Worm (Caenorhabditis elegans): ENCODE measurements around the gene Y113G7B.12.

Gene Y113G7B.12

ce11 chrV:20163105-20163449, 49.4 kb downstream of the Y113G7B.12 start:
- TF ChIP-seq blmp-1 (tag; optimal IDR thresholded peaks at IDR 0.05) (no peak), mep-1 (tag; optimal IDR thresholded peaks at IDR 0.05) (no peak), lin-13 (tag; optimal IDR thresholded peaks at IDR 0.05) (no peak), unc-39 (tag; optimal IDR thresholded peaks at IDR 0.05) (no peak), ztf-11 (tag; optimal IDR thresholded peaks at IDR 0.05) (no peak), mls-2 (tag; optimal IDR thresholded peaks at IDR 0.05) (no peak), sptf-1 (tag; optimal IDR thresholded peaks at IDR 0.05) (no peak), sem-2 (GFP tag; optimal IDR thresholded peaks at IDR 0.05) (no peak), pha-4 (tag; optimal IDR thresholded peaks at IDR 0.05) (no peak), ham-2 (GFP tag; optimal IDR thresholded peaks at IDR 0.05) (no peak), bed-3 (GFP tag; optimal IDR thresholded peaks at IDR 0.05) (no peak)

ce11 chrV:20162290-20163104, 50.0 kb downstream of the Y113G7B.12 start:
- TF ChIP-seq pha-4 (tag; optimal IDR thresholded peaks at IDR 0.05) (no peak), ceh-43 (GFP tag; optimal IDR thresholded peaks at IDR 0.05) (no peak), drap-1 (GFP tag; optimal IDR thresholded peaks at IDR 0.05) (no peak), blmp-1 (tag; optimal IDR thresholded peaks at IDR 0.05) (no peak), tbx-8 (GFP tag; optimal IDR thresholded peaks at IDR 0.05) (no peak), elt-1 (tag; optimal IDR thresholded peaks at IDR 0.05; ENCODE audit: borderline replicate concordance, insufficient read depth) (no peak), lin-32 (GFP tag; optimal IDR thresholded peaks at IDR 0.05) (no peak), ceh-83 (GFP tag; optimal IDR thresholded peaks at IDR 0.05) (no peak), nhr-2 (tag; optimal IDR thresholded peaks at IDR 0.05) (no peak), sem-2 (GFP tag; optimal IDR thresholded peaks at IDR 0.05) (no peak)

- TF ChIP-seq ztf-11 (tag; optimal IDR thresholded peaks at IDR 0.05) (no peak), ham-2 (GFP tag; optimal IDR thresholded peaks at IDR 0.05) (no peak), sem-2 (GFP tag; optimal IDR thresholded peaks at IDR 0.05) (no peak), ceh-43 (GFP tag; optimal IDR thresholded peaks at IDR 0.05) (no peak), unc-39 (tag; optimal IDR thresholded peaks at IDR 0.05) (no peak), snpc-4 (tag; optimal IDR thresholded peaks at IDR 0.05) (no peak), flh-1 (GFP tag; optimal IDR thresholded peaks at IDR 0.05) (no peak), ces-1 (GFP tag; optimal IDR thresholded peaks at IDR 0.05) (no peak), lin-13 (tag; optimal IDR thresholded peaks at IDR 0.05) (no peak), elt-1 (tag; optimal IDR thresholded peaks at IDR 0.05; ENCODE audit: borderline replicate concordance, insufficient read depth) (no peak), lsy-2 (tag; optimal IDR thresholded peaks at IDR 0.05) (no peak), drap-1 (GFP tag; optimal IDR thresholded peaks at IDR 0.05) (no peak)
Measured at ce11 chrV:20161781-20162289, 50.6 kb downstream of the Y113G7B.12 start.

Measured in whole organism, mixed stage, embryonic.